Worm (Caenorhabditis elegans) whole organism, early embryonic: ENCODE data around the gene chup-1.

Experiments
- ama-1 ChIP-seq: fragments of 150-350 bp; optimal IDR thresholded peaks from 2 replicates; lab custom pipeline; 2014
- ceh-13 ChIP-seq: fragments of 200-800 bp; sonication (Bioruptor generic); optimal IDR thresholded peaks from 2 replicates; lab custom pipeline; 2018; ENCODE audit warnings: mild to moderate bottlenecking, missing genetic modification characterization, missing compliant biosample characterization
- ceh-36 ChIP-seq: sonication (generic microtip); optimal IDR thresholded peaks from 2 replicates; lab custom pipeline; 2016; ENCODE audit warnings: missing genetic modification characterization, inconsistent platforms, missing compliant biosample characterization
- ets-7 ChIP-seq: sonication (generic microtip); optimal IDR thresholded peaks from 2 replicates; lab custom pipeline; 2016; ENCODE audit warnings: missing genotype, missing genetic modification characterization, missing compliant biosample characterization
- flt-1 ChIP-seq: fragments of 200-800 bp; sonication (Bioruptor generic); IDR thresholded peaks from 2 replicates; pipeline ENCODE4 v1.3.6; 2022; ENCODE audit warnings: missing genetic modification characterization, missing compliant biosample characterization
- hmg-4 ChIP-seq: fragments of 200-800 bp; sonication (Bioruptor generic); optimal IDR thresholded peaks from 2 replicates; lab custom pipeline; 2018; ENCODE audit warnings: mild to moderate bottlenecking, missing genetic modification characterization, missing compliant biosample characterization
- hnd-1 ChIP-seq: sonication (generic microtip); optimal IDR thresholded peaks from 2 replicates; lab custom pipeline; 2016; ENCODE audit warnings: missing genetic modification characterization, missing compliant biosample characterization
- pes-1 ChIP-seq: fragments of 200-800 bp; sonication (Bioruptor generic); IDR thresholded peaks from 2 replicates; pipeline ENCODE4 v1.3.6; 2022; ENCODE audit warnings: missing genetic modification reagents, missing genetic modification characterization, missing compliant biosample characterization
- tbx-11 ChIP-seq: fragments of 200-800 bp; sonication (Bioruptor generic); IDR thresholded peaks from 2 replicates; pipeline ENCODE4 v1.3.6; 2022; ENCODE audit warnings: missing genetic modification characterization, missing compliant biosample characterization
- tbx-37 ChIP-seq: fragments of 200-800 bp; sonication (Bioruptor generic); conservative IDR thresholded peaks from 2 replicates; pipeline ENCODE4 v1.3.6; 2022; ENCODE audit warnings: missing genetic modification reagents, missing genetic modification characterization, missing compliant biosample characterization
- tra-4 ChIP-seq: sonication (generic microtip); optimal IDR thresholded peaks from 2 replicates; lab custom pipeline; 2017; ENCODE audit warnings: missing genetic modification characterization, missing compliant biosample characterization

DNA sequence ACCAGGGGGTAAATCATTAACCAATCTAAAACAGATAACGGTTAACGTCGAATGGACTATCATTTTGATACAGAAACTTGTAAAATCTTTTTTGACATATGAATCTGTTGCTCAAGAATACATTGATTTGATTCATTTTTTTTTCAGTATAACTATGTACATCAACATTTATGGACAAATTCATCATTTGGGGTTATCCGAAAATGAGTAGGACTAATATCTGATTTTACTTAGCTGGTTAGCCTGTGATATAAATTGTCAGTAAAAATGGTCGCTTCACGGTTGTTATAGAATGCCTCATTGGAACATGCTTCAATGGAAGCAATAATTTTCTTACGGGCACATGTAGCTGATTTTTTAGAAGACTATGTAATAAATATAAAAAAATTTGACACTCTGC, 5.7 kb downstream of the chup-1 start:
- TF ChIP-seq ama-1 (lab: Kevin White, UChicago), result no peak
- TF ChIP-seq ceh-13 (GFP tag; lab: Kevin White, UChicago), result no peak
- TF ChIP-seq flt-1 (GFP tag; lab: Robert Waterston, UW), result no peak
- no peak for TF ChIP-seq ets-7 (tag; lab: Kevin White, UChicago)
- no peak for TF ChIP-seq tra-4 (tag; lab: Kevin White, UChicago)
- no peak for TF ChIP-seq hnd-1 (tag; lab: Kevin White, UChicago)
- TF ChIP-seq hmg-4 (GFP tag; lab: Kevin White, UChicago), result no peak
- TF ChIP-seq pes-1 (GFP tag; lab: Robert Waterston, UW), result no peak
- no peak for TF ChIP-seq tbx-37 (GFP tag; lab: Robert Waterston, UW)
- TF ChIP-seq ceh-36 (tag; lab: Kevin White, UChicago), result no peak
- no peak for TF ChIP-seq tbx-11
